Worm (Caenorhabditis elegans): Measurements from ENCODE around the gene F49C5.7.

ce11 chrII:12546413-12546812, 19.5 kb upstream of the F49C5.7 start, which contains the start of the genes F49C5.5 and F49C5.10:
- TF ChIP-seq tbx-2 (tag; optimal IDR thresholded peaks at IDR 0.05) (no peak), hlh-13 (GFP tag; optimal IDR thresholded peaks at IDR 0.05) (no peak), nhr-11 (tag; optimal IDR thresholded peaks at IDR 0.05) (no peak), C38D4.7 (GFP tag; optimal IDR thresholded peaks at IDR 0.05) (no peak), pqm-1 (tag; optimal IDR thresholded peaks at IDR 0.05) (no peak), ceh-48 (tag; optimal IDR thresholded peaks at IDR 0.05) (no peak), K09A11.1 (tag; optimal IDR thresholded peaks at IDR 0.05; ENCODE audit: insufficient read depth) (no peak), hlh-30 (tag; optimal IDR thresholded peaks at IDR 0.05; ENCODE audit: insufficient read depth) (no peak), ceh-14 (tag; optimal IDR thresholded peaks at IDR 0.05) (no peak), npax-4 (tag; optimal IDR thresholded peaks at IDR 0.05) (no peak), sox-4 (tag; optimal IDR thresholded peaks at IDR 0.05) (no peak), nfya-1 (tag; optimal IDR thresholded peaks at IDR 0.05) (no peak), T23F11.4 (GFP tag; optimal IDR thresholded peaks at IDR 0.05) (no peak)

All from whole organism, late embryonic.